Fruit fly (Drosophila melanogaster) whole organism, prepupa: ENCODE data around the gene GAPsec.

Experiments used
- Blimp-1 ChIP-seq: fragments of 200-800 bp; sonication (Bioruptor generic); optimal IDR thresholded peaks from 3 replicates; lab custom pipeline; 2017; ENCODE audit warnings: missing biosample characterization, missing genetic modification characterization, mild to moderate bottlenecking, moderate library complexity, missing genetic modification reagents
- CG10669 ChIP-seq: fragments of 200-800 bp; sonication (Bioruptor generic); optimal IDR thresholded peaks from 3 replicates; lab custom pipeline; 2018; ENCODE audit warnings: missing biosample characterization, mild to moderate bottlenecking, missing genetic modification characterization, moderate library complexity
- CG11294 ChIP-seq: fragments of 200-800 bp; sonication (Bioruptor generic); IDR thresholded peaks from 2 replicates; pipeline ENCODE4 v1.3.6; 2022; ENCODE audit warnings: missing biosample characterization, missing genetic modification characterization
- CG11762 ChIP-seq: fragments of 200-800 bp; sonication (Bioruptor generic); optimal IDR thresholded peaks from 3 replicates; lab custom pipeline; 2016; ENCODE audit warnings: missing biosample characterization, missing genetic modification characterization; ENCODE audit not compliant: insufficient read depth
- CG11902 ChIP-seq: fragments of 200-800 bp; sonication (Bioruptor generic); optimal IDR thresholded peaks from 3 replicates; lab custom pipeline; 2016; ENCODE audit warnings: missing biosample characterization, missing genetic modification characterization
- CG16779 ChIP-seq: fragments of 200-800 bp; sonication (Bioruptor generic); optimal IDR thresholded peaks from 3 replicates; lab custom pipeline; 2017; ENCODE audit warnings: missing biosample characterization, mild to moderate bottlenecking, missing genetic modification characterization
- CG3032 ChIP-seq: fragments of 200-800 bp; optimal IDR thresholded peaks from 2 replicates; lab custom pipeline; 2019; ENCODE audit warnings: missing biosample characterization, mild to moderate bottlenecking, missing genetic modification characterization, moderate library complexity
- CG32006 ChIP-seq: fragments of 200-800 bp; sonication (Bioruptor generic); optimal IDR thresholded peaks from 3 replicates; lab custom pipeline; 2017; ENCODE audit warnings: missing biosample characterization, mild to moderate bottlenecking, missing genetic modification characterization
- CG34406 ChIP-seq: fragments of 200-800 bp; sonication (Bioruptor generic); optimal IDR thresholded peaks from 3 replicates; lab custom pipeline; 2016; ENCODE audit warnings: missing biosample characterization, missing genetic modification characterization
- CG3919 ChIP-seq: fragments of 200-800 bp; sonication (Bioruptor generic); optimal IDR thresholded peaks from 3 replicates; lab custom pipeline; 2016; ENCODE audit warnings: missing biosample characterization, missing genetic modification characterization
- CG6163 ChIP-seq: fragments of 200-800 bp; sonication (Bioruptor generic); IDR thresholded peaks from 3 replicates; pipeline ENCODE4 v1.3.6; 2022; ENCODE audit warnings: missing biosample characterization, missing genetic modification characterization
- CG6276 ChIP-seq: fragments of 200-800 bp; sonication (Bioruptor generic); optimal IDR thresholded peaks from 2 replicates; lab custom pipeline; 2017; ENCODE audit warnings: missing biosample characterization, mild to moderate bottlenecking, missing genetic modification characterization
- CG6792 ChIP-seq: fragments of 200-800 bp; sonication (Bioruptor generic); optimal IDR thresholded peaks from 3 replicates; lab custom pipeline; 2016; ENCODE audit warnings: missing biosample characterization, missing genetic modification characterization
- CG6808 ChIP-seq: fragments of 200-800 bp; sonication (Bioruptor generic); optimal IDR thresholded peaks from 3 replicates; lab custom pipeline; 2017; ENCODE audit warnings: missing biosample characterization, missing genetic modification characterization, mild to moderate bottlenecking, moderate library complexity, missing genetic modification reagents
- CG6854 ChIP-seq: fragments of 200-800 bp; sonication (Bioruptor generic); optimal IDR thresholded peaks from 2 replicates; lab custom pipeline; 2017; ENCODE audit warnings: missing biosample characterization, mild to moderate bottlenecking, missing genetic modification characterization
- CG7368 ChIP-seq: fragments of 200-800 bp; sonication (Bioruptor generic); optimal IDR thresholded peaks from 3 replicates; lab custom pipeline; 2016; ENCODE audit warnings: missing biosample characterization, missing genetic modification characterization
- CG8119 ChIP-seq: fragments of 200-800 bp; sonication (Bioruptor generic); IDR thresholded peaks from 3 replicates; pipeline ENCODE4 v1.3.6; 2022; ENCODE audit warnings: missing biosample characterization, missing genetic modification characterization
- CG8319 ChIP-seq: fragments of 200-800 bp; sonication (Bioruptor generic); optimal IDR thresholded peaks from 3 replicates; lab custom pipeline; 2016; ENCODE audit warnings: missing biosample characterization, missing genetic modification characterization
- CG8632 ChIP-seq: fragments of 200-800 bp; sonication (Bioruptor generic); optimal IDR thresholded peaks from 3 replicates; lab custom pipeline; 2016; ENCODE audit warnings: missing biosample characterization, missing genetic modification characterization
- CG9139 ChIP-seq: fragments of 200-800 bp; sonication (Bioruptor generic); optimal IDR thresholded peaks from 3 replicates; lab custom pipeline; 2017; ENCODE audit warnings: missing biosample characterization, mild to moderate bottlenecking, missing genetic modification characterization
- Eip75B ChIP-seq: fragments of 200-800 bp; sonication (Bioruptor generic); optimal IDR thresholded peaks from 3 replicates; lab custom pipeline; 2016; ENCODE audit warnings: missing biosample characterization, missing genetic modification characterization
- Eip78C ChIP-seq: fragments of 200-800 bp; sonication (Bioruptor generic); peaks from one replicate; lab custom pipeline; 2016; ENCODE audit warnings: missing biosample characterization, missing genetic modification characterization
- Eip93F ChIP-seq: fragments of 200-800 bp; sonication (Bioruptor generic); optimal IDR thresholded peaks from 2 replicates; lab custom pipeline; 2016; ENCODE audit warnings: missing biosample characterization, mild to moderate bottlenecking, missing genetic modification characterization
- Ets96B ChIP-seq: fragments of 200-800 bp; optimal IDR thresholded peaks from 2 replicates; lab custom pipeline; 2019; ENCODE audit warnings: missing biosample characterization, mild to moderate bottlenecking, missing genetic modification characterization, moderate library complexity
- Gug ChIP-seq: fragments of 200-800 bp; sonication (Bioruptor generic); IDR thresholded peaks from 2 replicates; pipeline ENCODE4 v1.3.6; 2022; ENCODE audit warnings: missing biosample characterization, missing genetic modification characterization
- Hr38 ChIP-seq: sonication (Bioruptor generic); optimal IDR thresholded peaks from 2 replicates; lab custom pipeline; 2016; ENCODE audit warnings: missing biosample characterization, missing genetic modification characterization
- Hr39 ChIP-seq: fragments of 200-800 bp; sonication (Bioruptor generic); optimal IDR thresholded peaks from 2 replicates; lab custom pipeline; 2016; ENCODE audit warnings: missing biosample characterization, missing genetic modification characterization
- Hr4 ChIP-seq: fragments of 200-800 bp; sonication (Bioruptor generic); optimal IDR thresholded peaks from 3 replicates; lab custom pipeline; 2016; ENCODE audit warnings: missing biosample characterization, missing genetic modification characterization
- Lpt ChIP-seq: fragments of 200-800 bp; sonication (Bioruptor generic); optimal IDR thresholded peaks from 3 replicates; lab custom pipeline; 2016; ENCODE audit warnings: missing biosample characterization, missing genetic modification characterization
- Met ChIP-seq: fragments of 200-800 bp; sonication (Bioruptor generic); optimal IDR thresholded peaks from 3 replicates; lab custom pipeline; 2016; ENCODE audit warnings: missing biosample characterization, missing genetic modification characterization
- OdsH ChIP-seq: fragments of 200-800 bp; sonication (Bioruptor generic); optimal IDR thresholded peaks from 3 replicates; lab custom pipeline; 2016; ENCODE audit warnings: missing biosample characterization, missing genetic modification characterization
- Smox ChIP-seq: fragments of 200-800 bp; sonication (Bioruptor generic); optimal IDR thresholded peaks from 3 replicates; lab custom pipeline; 2016; ENCODE audit warnings: missing biosample characterization, missing genetic modification characterization
- Sox102F ChIP-seq: fragments of 200-800 bp; sonication (Bioruptor generic); optimal IDR thresholded peaks from 2 replicates; lab custom pipeline; 2016; ENCODE audit warnings: missing biosample characterization, mild to moderate bottlenecking, missing genetic modification characterization
- Sox14 ChIP-seq: fragments of 200-800 bp; sonication (Bioruptor generic); optimal IDR thresholded peaks from 3 replicates; lab custom pipeline; 2016; ENCODE audit warnings: missing biosample characterization, missing genetic modification characterization
- Sox15 ChIP-seq: fragments of 200-800 bp; sonication (Bioruptor generic); optimal IDR thresholded peaks from 3 replicates; lab custom pipeline; 2016; ENCODE audit warnings: missing biosample characterization, missing genetic modification characterization
- achi ChIP-seq: fragments of 200-800 bp; sonication (Bioruptor generic); optimal IDR thresholded peaks from 3 replicates; lab custom pipeline; 2016; ENCODE audit warnings: missing biosample characterization, missing genetic modification characterization
- cyc ChIP-seq: fragments of 200-800 bp; sonication (Bioruptor generic); optimal IDR thresholded peaks from 3 replicates; lab custom pipeline; 2016; ENCODE audit warnings: missing biosample characterization, missing genetic modification characterization
- dac ChIP-seq: fragments of 200-800 bp; sonication (Bioruptor generic); optimal IDR thresholded peaks from 2 replicates; lab custom pipeline; 2017; ENCODE audit warnings: missing biosample characterization, mild to moderate bottlenecking, missing genetic modification characterization
- dsx ChIP-seq: fragments of 200-800 bp; optimal IDR thresholded peaks from 3 replicates; lab custom pipeline; 2019; ENCODE audit warnings: missing biosample characterization, mild to moderate bottlenecking, missing genetic modification characterization, moderate library complexity; ENCODE audit not compliant: poor library complexity, severe bottlenecking
- eg ChIP-seq: fragments of 200-800 bp; sonication (Bioruptor generic); IDR thresholded peaks from 3 replicates; pipeline ENCODE4 v1.3.6; 2022; ENCODE audit warnings: missing biosample characterization, missing genetic modification characterization
- esn ChIP-seq: fragments of 200-800 bp; sonication (Bioruptor generic); optimal IDR thresholded peaks from 2 replicates; lab custom pipeline; 2016; ENCODE audit warnings: missing biosample characterization, mild to moderate bottlenecking, missing genetic modification characterization, moderate library complexity
- fkh ChIP-seq: fragments of 200-800 bp; sonication (Bioruptor generic); optimal IDR thresholded peaks from 3 replicates; lab custom pipeline; 2017; ENCODE audit warnings: missing biosample characterization, mild to moderate bottlenecking, missing genetic modification characterization, moderate library complexity
- lz ChIP-seq: fragments of 200-800 bp; sonication (Bioruptor generic); optimal IDR thresholded peaks from 3 replicates; lab custom pipeline; 2016; ENCODE audit warnings: missing biosample characterization, missing genetic modification characterization
- net ChIP-seq: fragments of 200-800 bp; sonication (Bioruptor generic); optimal IDR thresholded peaks from 3 replicates; lab custom pipeline; 2016; ENCODE audit warnings: missing biosample characterization, missing genetic modification characterization
- pdm3 ChIP-seq: fragments of 200-800 bp; sonication (Bioruptor generic); optimal IDR thresholded peaks from 3 replicates; lab custom pipeline; 2016; ENCODE audit warnings: missing biosample characterization, missing genetic modification characterization
- salr ChIP-seq, 2 experiments: fragments of 200-800 bp; sonication (Bioruptor generic); optimal IDR thresholded peaks; 3 replicates each; lab custom pipeline; 2016 to 2018; ENCODE audit warnings: missing biosample characterization in 2 of 2, missing genetic modification characterization in 2 of 2, mild to moderate bottlenecking in 1 of 2
- spab ChIP-seq: fragments of 200-800 bp; sonication (Bioruptor generic); optimal IDR thresholded peaks from 2 replicates; lab custom pipeline; 2017; ENCODE audit warnings: missing biosample characterization, mild to moderate bottlenecking, missing genetic modification characterization, missing genetic modification reagents
- ss ChIP-seq, 2 experiments: fragments of 200-800 bp; sonication (Bioruptor generic); optimal IDR thresholded peaks; 2 replicates in 1 of 2; 3 replicates in 1 of 2; lab custom pipeline; 2017 to 2018; ENCODE audit warnings: mild to moderate bottlenecking in 2 of 2, missing biosample characterization in 2 of 2, missing genetic modification characterization in 2 of 2, moderate library complexity in 1 of 2
- svp ChIP-seq: fragments of 200-800 bp; sonication (Bioruptor generic); peaks from one replicate; lab custom pipeline; 2016; ENCODE audit warnings: missing biosample characterization, missing genetic modification characterization
- topi ChIP-seq: fragments of 200-800 bp; sonication (Bioruptor generic); optimal IDR thresholded peaks from 3 replicates; lab custom pipeline; 2016; ENCODE audit warnings: missing biosample characterization, missing genetic modification characterization
- vri ChIP-seq: fragments of 200-800 bp; sonication (Bioruptor generic); optimal IDR thresholded peaks from 3 replicates; lab custom pipeline; 2016; ENCODE audit warnings: missing biosample characterization, mild to moderate bottlenecking, missing genetic modification characterization

The GAPsec gene

dm6 chr3L:8600752-8601433 lies 22.8 kb downstream of the GAPsec start, which contains the start of the genes Nelf-E and RpL14:
Nelf-E (minus strand) TSS chr3L:8600879.
RpL14 (plus strand) TSS chr3L:8601006.
- TF ChIP-seq Lpt = peak; percentile 26
- TF ChIP-seq Hr38 (GFP tag; lab: Kevin White, UChicago) = no peak
- peak; percentile 93 for TF ChIP-seq fkh (GFP tag; lab: Kevin White, UChicago)
- peak; percentile 80 to 91 for TF ChIP-seq ss (GFP tag; optimal IDR thresholded peaks at IDR 0.05; lab: Kevin White, UChicago)
- TF ChIP-seq CG11294 (GFP tag; lab: Robert Waterston, UW) = peak; percentile 46; the same call in 1 of the 2 replicates
- peak; percentile 60 for TF ChIP-seq CG11902 (GFP tag; lab: Kevin White, UChicago)
- peak; percentile 93 for TF ChIP-seq lz (GFP tag; lab: Kevin White, UChicago)
- peak in 1 of 2 experiments; percentile 92 for TF ChIP-seq salr (GFP tag; optimal IDR thresholded peaks at IDR 0.05; lab: Kevin White, UChicago)
- peak; percentile 75 for TF ChIP-seq CG8319 (GFP tag; lab: Kevin White, UChicago)
- TF ChIP-seq svp (GFP tag; lab: Kevin White, UChicago) = peak; percentile 90
- TF ChIP-seq CG6163 = peak; percentile 91
- peak; percentile 64 for TF ChIP-seq spab (GFP tag; lab: Kevin White, UChicago)
- TF ChIP-seq CG6792 (GFP tag; lab: Kevin White, UChicago) = peak; percentile 79
- TF ChIP-seq Smox = peak; percentile 82
- TF ChIP-seq CG7368 (GFP tag; lab: Kevin White, UChicago) = peak; percentile 80
- peak; percentile 88 for TF ChIP-seq cyc (GFP tag; lab: Kevin White, UChicago)
- peak; percentile 89 for TF ChIP-seq Eip75B
- no peak for TF ChIP-seq Hr4 (GFP tag; lab: Kevin White, UChicago)
- TF ChIP-seq Hr39 = peak; percentile 88
- TF ChIP-seq vri (GFP tag; lab: Kevin White, UChicago) = peak; percentile 92
- peak; percentile 66 for TF ChIP-seq Gug (GFP tag; lab: Robert Waterston, UW)
- peak; percentile 95 for TF ChIP-seq esn (GFP tag; lab: Kevin White, UChicago)
- peak; percentile 100 for TF ChIP-seq achi (GFP tag; lab: Kevin White, UChicago)
- peak; percentile 93 for TF ChIP-seq CG3919 (GFP tag; lab: Kevin White, UChicago)
- TF ChIP-seq pdm3 (GFP tag; lab: Kevin White, UChicago) = peak; percentile 84
- peak; percentile 61 for TF ChIP-seq Ets96B (tag; lab: Kevin White, UChicago)
- no peak for TF ChIP-seq Eip93F (GFP tag; lab: Kevin White, UChicago)
- peak; percentile 76 for TF ChIP-seq CG6808 (GFP tag; lab: Kevin White, UChicago)
- peak; percentile 78 for TF ChIP-seq dac (GFP tag; lab: Kevin White, UChicago)
- TF ChIP-seq CG34406 (GFP tag; lab: Kevin White, UChicago) = peak; percentile 88
- TF ChIP-seq CG32006 (GFP tag; lab: Kevin White, UChicago) = peak; percentile 62
- peak; percentile 83 for TF ChIP-seq CG3032 (tag; lab: Kevin White, UChicago)
- peak; percentile 64 for TF ChIP-seq Sox15
- peak; percentile 83 for TF ChIP-seq CG10669 (GFP tag; lab: Kevin White, UChicago)
- peak; percentile 73 for TF ChIP-seq CG11762 (GFP tag; lab: Kevin White, UChicago)
- TF ChIP-seq CG9139 (GFP tag; lab: Kevin White, UChicago) = peak; percentile 88
- TF ChIP-seq CG8632 (GFP tag; lab: Kevin White, UChicago) = peak; percentile 77
- TF ChIP-seq Sox102F (GFP tag; lab: Kevin White, UChicago) = peak; percentile 92
- TF ChIP-seq Sox14 (GFP tag; lab: Kevin White, UChicago) = peak; percentile 84
- peak; percentile 88 for TF ChIP-seq net (GFP tag; lab: Kevin White, UChicago)
- TF ChIP-seq topi = peak; percentile 91
- TF ChIP-seq Blimp-1 = peak; percentile 82
- peak; percentile 94 for TF ChIP-seq Eip78C
- TF ChIP-seq Met = peak; percentile 90
- peak; percentile 88 for TF ChIP-seq eg (GFP tag; lab: Robert Waterston, UW)
- TF ChIP-seq CG8119 = peak; percentile 28; the same call in 2 of the 3 replicates
- peak; percentile 57 for TF ChIP-seq dsx (GFP tag; lab: Kevin White, UChicago)
- no peak for TF ChIP-seq CG6276 (GFP tag; lab: Kevin White, UChicago)
- TF ChIP-seq OdsH (GFP tag; lab: Kevin White, UChicago) = no peak
- peak; percentile 94 for TF ChIP-seq CG6854
- TF ChIP-seq CG16779 = peak; percentile 78
